Worm (Caenorhabditis elegans): ENCODE measurements around the gene nspc-20.

ce11 chrX:14491103-14491502, 38.9 kb downstream of the nspc-20 start:
- TF ChIP-seq pha-4 (tag; optimal IDR thresholded peaks at IDR 0.05) (no peak), nhr-237 (tag; optimal IDR thresholded peaks at IDR 0.05) (no peak), mep-1 (tag; optimal IDR thresholded peaks at IDR 0.05) (peak; percentile 38)
